Worm (Caenorhabditis elegans): ENCODE results near the gene hot-4.

DNA sequence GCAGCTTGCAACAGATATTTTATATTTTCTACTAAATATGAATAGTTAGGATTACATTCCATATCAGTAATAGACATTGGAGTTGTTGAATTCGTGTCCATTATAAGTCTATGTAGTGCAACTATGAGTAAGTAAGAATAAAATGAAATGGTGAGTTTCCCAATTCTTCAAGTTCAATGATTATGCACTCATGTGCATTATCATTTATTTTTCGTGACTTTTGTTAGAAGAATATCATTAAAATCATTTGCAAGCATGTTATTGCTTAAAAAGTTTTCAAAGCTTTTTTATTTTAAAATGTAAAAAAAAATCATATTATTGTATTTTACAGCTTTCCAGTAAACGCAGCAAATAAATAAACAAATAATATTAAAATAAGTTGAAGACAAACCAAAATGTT is 39.5 kb downstream of the hot-4 start, which contains the start of gene srg-9:
- TF ChIP-seq him-1 (tag; optimal IDR thresholded peaks at IDR 0.05): no peak
- no peak for TF ChIP-seq ama-1 (optimal IDR thresholded peaks at IDR 0.05)
- TF ChIP-seq ama-1 (GFP tag; optimal IDR thresholded peaks at IDR 0.05): no peak

All from whole organism, young adult.